Fruit fly (Drosophila melanogaster): Measurements from ENCODE around the gene CG15561.

CG15561 gene

DNA sequence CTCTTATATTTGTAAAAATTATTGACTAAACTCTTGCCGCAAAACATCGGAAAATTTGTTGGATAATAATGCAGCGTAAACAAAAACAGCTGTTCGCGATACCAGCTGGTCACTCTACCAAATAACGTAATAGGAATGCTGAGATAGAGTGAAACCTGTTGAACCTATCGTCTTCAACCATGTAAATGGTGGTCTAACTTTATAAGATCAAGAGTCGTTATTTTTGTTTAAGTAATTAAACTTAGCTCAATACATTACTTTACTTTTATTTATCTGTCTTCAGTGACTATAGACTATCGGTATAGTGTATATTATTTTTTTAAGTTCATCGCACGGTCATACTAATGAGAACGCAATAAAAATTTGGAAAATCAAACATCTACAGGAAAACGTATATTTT, 39.1 kb upstream of the CG15561 start, which contains the start of the genes CG1750 and spn-F (continued):
- TF ChIP-seq CG8290 (GFP tag; optimal IDR thresholded peaks at IDR 0.05) (no peak), CG8290 (tag; optimal IDR thresholded peaks at IDR 0.05) (no peak), CG7271 (tag; optimal IDR thresholded peaks at IDR 0.05) (no peak), CG14710 (tag; optimal IDR thresholded peaks at IDR 0.05) (peak; percentile 50), CG4617 (GFP tag; optimal IDR thresholded peaks at IDR 0.05; ENCODE audit: borderline replicate concordance) (peak; percentile 64), CG2202 (tag; optimal IDR thresholded peaks at IDR 0.05) (no peak), slbo (GFP tag; IDR thresholded peaks at IDR 0.05) (no peak), CG18262 (tag; optimal IDR thresholded peaks at IDR 0.05) (no peak), CG11560 (tag; IDR thresholded peaks at IDR 0.05) (no peak), ac (GFP tag; optimal IDR thresholded peaks at IDR 0.05) (no peak), CG10267 (tag; optimal IDR thresholded peaks at IDR 0.05) (no peak), bsh (GFP tag; optimal IDR thresholded peaks at IDR 0.05) (no peak), CG14965 (GFP tag; optimal IDR thresholded peaks at IDR 0.05; ENCODE audit: borderline replicate concordance) (no peak), inv (GFP tag; IDR thresholded peaks at IDR 0.05; ENCODE audit: partially characterized antibody) (peak; percentile 56), hkb (optimal IDR thresholded peaks at IDR 0.05) (no peak), hkb (GFP tag; IDR thresholded peaks at IDR 0.05) (no peak), unc-4 (GFP tag; IDR thresholded peaks at IDR 0.05; ENCODE audit: partially characterized antibody) (peak; percentile 74), BEAF-32 (GFP tag; optimal IDR thresholded peaks at IDR 0.05) (peak; percentile 82), nmo (GFP tag; optimal IDR thresholded peaks at IDR 0.05) (peak; percentile 32), CG2116 (GFP tag; optimal IDR thresholded peaks at IDR 0.05) (peak; percentile 45), luna (GFP tag; optimal IDR thresholded peaks at IDR 0.05) (no peak), sug (tag; optimal IDR thresholded peaks at IDR 0.05) (peak; percentile 13), Antp (GFP tag; optimal IDR thresholded peaks at IDR 0.05) (no peak), CG11695 (GFP tag; IDR thresholded peaks at IDR 0.05) (no peak), CG2120 (GFP tag; optimal IDR thresholded peaks at IDR 0.05) (no peak), CG1603 (tag; optimal IDR thresholded peaks at IDR 0.05) (peak; percentile 5), MBD-R2 (GFP tag; IDR thresholded peaks at IDR 0.05) (peak; percentile 82), row (GFP tag; IDR thresholded peaks at IDR 0.05) (peak; percentile 75), Dbx (GFP tag; IDR thresholded peaks at IDR 0.05) (no peak), fd102C (GFP tag; optimal IDR thresholded peaks at IDR 0.05) (no peak), Bteb2 (GFP tag; optimal IDR thresholded peaks at IDR 0.05) (no peak), stwl (tag; optimal IDR thresholded peaks at IDR 0.05) (peak; percentile 64), hbn (GFP tag; IDR thresholded peaks at IDR 0.05; ENCODE audit: partially characterized antibody) (peak; percentile 73), CG9727 (GFP tag; optimal IDR thresholded peaks at IDR 0.05) (no peak), CG15601 (tag; optimal IDR thresholded peaks at IDR 0.05) (no peak), CG13894 (tag; optimal IDR thresholded peaks at IDR 0.05) (no peak), exex (tag; optimal IDR thresholded peaks at IDR 0.05) (no peak), fu2 (GFP tag; optimal IDR thresholded peaks at IDR 0.05) (no peak), CG32767 (GFP tag; IDR thresholded peaks at IDR 0.05) (no peak), ken (GFP tag; IDR thresholded peaks at IDR 0.05) (no peak), gcm2 (GFP tag; optimal IDR thresholded peaks at IDR 0.05) (no peak), vfl (GFP tag; optimal IDR thresholded peaks at IDR 0.05) (no peak), CG2129 (GFP tag; IDR thresholded peaks at IDR 0.05; ENCODE audit: partially characterized antibody) (peak; percentile 56; the same call in 1 of the 2 replicates), CG34224 (GFP tag; IDR thresholded peaks at IDR 0.05; ENCODE audit: partially characterized antibody) (peak; percentile 49; the same call in 2 of the 3 replicates), CG11504 (tag; optimal IDR thresholded peaks at IDR 0.05) (no peak), CG14667 (GFP tag; IDR thresholded peaks at IDR 0.05) (no peak), amos (GFP tag; IDR thresholded peaks at IDR 0.05; ENCODE audit: partially characterized antibody) (peak; percentile 56), Bgb (GFP tag; IDR thresholded peaks at IDR 0.05; ENCODE audit: partially characterized antibody) (peak; percentile 56), Scr (GFP tag; IDR thresholded peaks at IDR 0.05; ENCODE audit: partially characterized antibody) (peak; percentile 78), CG8359 (GFP tag; optimal IDR thresholded peaks at IDR 0.05; ENCODE audit: borderline replicate concordance) (no peak)
